Fruit fly (Drosophila melanogaster): Measurements from ENCODE around the gene Efa6.

The Efa6 gene

dm6 chr3R:22547585-22548022 is 40.0 kb upstream of the Efa6 start, which contains the start of gene AdipoR:
AdipoR (minus strand) TSS chr3R:22547846.
- no peak for TF ChIP-seq CG10348 (GFP tag; IDR thresholded peaks at IDR 0.05)
- no peak for TF ChIP-seq CG32121 (GFP tag; IDR thresholded peaks at IDR 0.05)
- TF ChIP-seq CG17806 (tag; optimal IDR thresholded peaks at IDR 0.05) = no peak
- no peak for TF ChIP-seq EcR (GFP tag; optimal IDR thresholded peaks at IDR 0.05)
- no peak for TF ChIP-seq CG13204 (GFP tag; optimal IDR thresholded peaks at IDR 0.05)
- no peak for TF ChIP-seq CG34367 (tag; optimal IDR thresholded peaks at IDR 0.05)
- TF ChIP-seq Snoo (tag; optimal IDR thresholded peaks at IDR 0.05) = peak; percentile 31
- TF ChIP-seq gl (tag; optimal IDR thresholded peaks at IDR 0.05) = no peak
- peak; percentile 18; the same call in 1 of the 2 replicates for TF ChIP-seq CG12605 (GFP tag; IDR thresholded peaks at IDR 0.05)
- 0 out of 3 replicates have a peak, but pooled peaks have one; percentile 30 for TF ChIP-seq CG4496 (GFP tag; IDR thresholded peaks at IDR 0.05)
- no peak for TF ChIP-seq CG15710 (tag; optimal IDR thresholded peaks at IDR 0.05)
- TF ChIP-seq CG8159 (tag; optimal IDR thresholded peaks at IDR 0.05) = no peak
- no peak for TF ChIP-seq Pif1B (GFP tag; optimal IDR thresholded peaks at IDR 0.05)
- no peak for TF ChIP-seq CG9948 (tag; optimal IDR thresholded peaks at IDR 0.05)
- peak; percentile 68; the same call in 1 of the 2 replicates for TF ChIP-seq Ets98B (GFP tag; IDR thresholded peaks at IDR 0.05)
- TF ChIP-seq CG8301 (tag; optimal IDR thresholded peaks at IDR 0.05) = peak; percentile 0
- TF ChIP-seq rn (GFP tag; IDR thresholded peaks at IDR 0.05) = no peak
- no peak for TF ChIP-seq CG14655 (GFP tag; optimal IDR thresholded peaks at IDR 0.05)
- no peak for TF ChIP-seq Pif1A (GFP tag; optimal IDR thresholded peaks at IDR 0.05)
- no peak for TF ChIP-seq D1 (tag; optimal IDR thresholded peaks at IDR 0.05)

dm6 chr3R:22550306-22550812 is 37.2 kb upstream of the Efa6 start, which contains the start of gene bond:
bond (plus strand) TSS chr3R:22550680.
- TF ChIP-seq Pif1A (GFP tag; optimal IDR thresholded peaks at IDR 0.05) = no peak
- TF ChIP-seq CG15710 (tag; optimal IDR thresholded peaks at IDR 0.05) = no peak
- no peak for TF ChIP-seq CG34367 (tag; optimal IDR thresholded peaks at IDR 0.05)
- no peak for TF ChIP-seq CG17806 (tag; optimal IDR thresholded peaks at IDR 0.05)
- no peak for TF ChIP-seq CG8301 (tag; optimal IDR thresholded peaks at IDR 0.05)
- TF ChIP-seq Pif1B (GFP tag; optimal IDR thresholded peaks at IDR 0.05) = no peak
- no peak for TF ChIP-seq CG8159 (tag; optimal IDR thresholded peaks at IDR 0.05)
- no peak for TF ChIP-seq CG4496 (GFP tag; IDR thresholded peaks at IDR 0.05)

- TF ChIP-seq CG15710 (tag; optimal IDR thresholded peaks at IDR 0.05) = no peak
- TF ChIP-seq rn (GFP tag; IDR thresholded peaks at IDR 0.05) = no peak
- no peak for TF ChIP-seq CG12605 (GFP tag; IDR thresholded peaks at IDR 0.05)
- TF ChIP-seq fd96Ca (GFP tag; IDR thresholded peaks at IDR 0.05) = no peak
- no peak for TF ChIP-seq CG13204 (GFP tag; optimal IDR thresholded peaks at IDR 0.05)
- no peak for TF ChIP-seq CG34367 (tag; optimal IDR thresholded peaks at IDR 0.05)
- TF ChIP-seq D1 (tag; optimal IDR thresholded peaks at IDR 0.05) = no peak
- no peak for TF ChIP-seq Pif1A (GFP tag; optimal IDR thresholded peaks at IDR 0.05)
- TF ChIP-seq CG9948 (tag; optimal IDR thresholded peaks at IDR 0.05) = no peak
- TF ChIP-seq CG14655 (GFP tag; optimal IDR thresholded peaks at IDR 0.05) = no peak
- no peak for TF ChIP-seq CG32121 (GFP tag; IDR thresholded peaks at IDR 0.05)
- TF ChIP-seq gl (tag; optimal IDR thresholded peaks at IDR 0.05) = no peak
- TF ChIP-seq CG10348 (GFP tag; IDR thresholded peaks at IDR 0.05) = no peak
These were observed 34.9 kb upstream of the Efa6 start for dm6 chr3R:22552686-22553085.

- no peak for TF ChIP-seq fd96Ca (GFP tag; IDR thresholded peaks at IDR 0.05)
- TF ChIP-seq CG9948 (tag; optimal IDR thresholded peaks at IDR 0.05) = no peak
- TF ChIP-seq CG8301 (tag; optimal IDR thresholded peaks at IDR 0.05) = no peak
- no peak for TF ChIP-seq Pif1A (GFP tag; optimal IDR thresholded peaks at IDR 0.05)
- TF ChIP-seq Ets98B (GFP tag; IDR thresholded peaks at IDR 0.05) = no peak
- no peak for TF ChIP-seq CG32121 (GFP tag; IDR thresholded peaks at IDR 0.05)
- no peak for TF ChIP-seq CG8159 (tag; optimal IDR thresholded peaks at IDR 0.05)
- no peak for TF ChIP-seq Pif1B (GFP tag; optimal IDR thresholded peaks at IDR 0.05)
- TF ChIP-seq CG10348 (GFP tag; IDR thresholded peaks at IDR 0.05) = no peak
- TF ChIP-seq EcR (GFP tag; optimal IDR thresholded peaks at IDR 0.05) = no peak
- TF ChIP-seq D1 (tag; optimal IDR thresholded peaks at IDR 0.05) = no peak
- no peak for TF ChIP-seq CG4496 (GFP tag; IDR thresholded peaks at IDR 0.05)
- TF ChIP-seq CG15710 (tag; optimal IDR thresholded peaks at IDR 0.05) = no peak
These were observed 30.3 kb upstream of the Efa6 start for dm6 chr3R:22557100-22557741.

dm6 chr3R:22558398-22558797 is 29.2 kb upstream of the Efa6 start:
- TF ChIP-seq Pif1B (GFP tag; optimal IDR thresholded peaks at IDR 0.05) (no peak), CG9948 (tag; optimal IDR thresholded peaks at IDR 0.05) (no peak), CG14655 (GFP tag; optimal IDR thresholded peaks at IDR 0.05) (no peak), Snoo (tag; optimal IDR thresholded peaks at IDR 0.05) (no peak), Ets98B (GFP tag; IDR thresholded peaks at IDR 0.05) (no peak), CG34367 (tag; optimal IDR thresholded peaks at IDR 0.05) (no peak), rn (GFP tag; IDR thresholded peaks at IDR 0.05) (no peak), D1 (tag; optimal IDR thresholded peaks at IDR 0.05) (no peak), CG10348 (GFP tag; IDR thresholded peaks at IDR 0.05) (no peak), gl (tag; optimal IDR thresholded peaks at IDR 0.05) (no peak), Pif1A (GFP tag; optimal IDR thresholded peaks at IDR 0.05) (no peak), CG15710 (tag; optimal IDR thresholded peaks at IDR 0.05) (no peak)

- TF ChIP-seq CG34367 (tag; optimal IDR thresholded peaks at IDR 0.05) (no peak), Pif1B (GFP tag; optimal IDR thresholded peaks at IDR 0.05) (no peak), CG12605 (GFP tag; IDR thresholded peaks at IDR 0.05) (no peak), Pif1A (GFP tag; optimal IDR thresholded peaks at IDR 0.05) (no peak), CG32121 (GFP tag; IDR thresholded peaks at IDR 0.05) (no peak), D1 (tag; optimal IDR thresholded peaks at IDR 0.05) (no peak), Snoo (tag; optimal IDR thresholded peaks at IDR 0.05) (no peak), CG15710 (tag; optimal IDR thresholded peaks at IDR 0.05) (no peak), CG13204 (GFP tag; optimal IDR thresholded peaks at IDR 0.05) (no peak), CG14655 (GFP tag; optimal IDR thresholded peaks at IDR 0.05) (no peak), gl (tag; optimal IDR thresholded peaks at IDR 0.05) (no peak), Ets98B (GFP tag; IDR thresholded peaks at IDR 0.05) (no peak), rn (GFP tag; IDR thresholded peaks at IDR 0.05) (no peak)
These were observed 27.3 kb upstream of the Efa6 start for dm6 chr3R:22560224-22560623.

Data from whole organism, pupa.